Fruit fly (Drosophila melanogaster) whole organism, wandering third instar larva: ENCODE data around the gene TFAM.

Experiments used
- Abd-B ChIP-seq: fragments of >200 bp; optimal IDR thresholded peaks from 2 replicates; lab custom pipeline; 2017; ENCODE audit warnings: missing biosample characterization, missing genetic modification characterization
- CG9705 ChIP-seq: fragments of 200-800 bp; sonication (Bioruptor generic); optimal IDR thresholded peaks from 2 replicates; lab custom pipeline; 2018; ENCODE audit warnings: missing biosample characterization, mild to moderate bottlenecking, missing genetic modification characterization
- Dfd ChIP-seq: fragments of >200 bp; optimal IDR thresholded peaks from 2 replicates; lab custom pipeline; 2017; ENCODE audit warnings: missing biosample characterization, missing genetic modification characterization
- GATAd ChIP-seq: sonication (Bioruptor generic); optimal IDR thresholded peaks from 2 replicates; lab custom pipeline; 2016; ENCODE audit warnings: missing biosample characterization, missing genetic modification characterization
- HLH106 ChIP-seq: fragments of 200-800 bp; optimal IDR thresholded peaks from 3 replicates; lab custom pipeline; 2019; ENCODE audit warnings: missing biosample characterization, mild to moderate bottlenecking, missing genetic modification characterization, moderate library complexity
- Hr78 ChIP-seq: fragments of >200 bp; optimal IDR thresholded peaks from 2 replicates; lab custom pipeline; 2017; ENCODE audit warnings: missing biosample characterization, missing genetic modification characterization
- Hr83 ChIP-seq: fragments of 200-300 bp; sonication (Bioruptor generic); optimal IDR thresholded peaks from 2 replicates; lab custom pipeline; 2016; ENCODE audit warnings: missing biosample characterization, mild to moderate bottlenecking, missing genetic modification characterization, moderate library complexity; ENCODE audit not compliant: poor library complexity, severe bottlenecking
- Jra ChIP-seq: sonication (Bioruptor generic); optimal IDR thresholded peaks from 2 replicates; lab custom pipeline; 2016; ENCODE audit warnings: missing biosample characterization, missing genetic modification characterization
- Mio ChIP-seq: sonication (Bioruptor generic); optimal IDR thresholded peaks from 2 replicates; lab custom pipeline; 2016; ENCODE audit warnings: missing biosample characterization, missing genetic modification characterization
- Myc ChIP-seq: fragments of >200 bp; optimal IDR thresholded peaks from 2 replicates; lab custom pipeline; 2017
- OdsH ChIP-seq: fragments of 200-800 bp; sonication (Bioruptor generic); optimal IDR thresholded peaks from 2 replicates; lab custom pipeline; 2016; ENCODE audit warnings: missing biosample characterization, mild to moderate bottlenecking, missing genetic modification characterization
- Rel ChIP-seq, 2 experiments: fragments of 200-800 bp; sonication (Bioruptor generic) in 1 of 2; optimal IDR thresholded peaks; 2 replicates in 1 of 2; 3 replicates in 1 of 2; lab custom pipeline; 2016 to 2019; ENCODE audit warnings: mild to moderate bottlenecking in 2 of 2, missing biosample characterization in 2 of 2, missing genetic modification characterization in 2 of 2, moderate library complexity in 1 of 2
- Sp1 ChIP-seq: fragments of 200-800 bp; sonication (Bioruptor generic); optimal IDR thresholded peaks from 3 replicates; lab custom pipeline; 2019; ENCODE audit warnings: missing biosample characterization, mild to moderate bottlenecking, missing genetic modification characterization, moderate library complexity
- Vsx2 ChIP-seq: fragments of 200-300, 225-300 bp; sonication (Bioruptor generic); optimal IDR thresholded peaks from 2 replicates; lab custom pipeline; 2018; ENCODE audit warnings: missing biosample characterization, missing genetic modification characterization; ENCODE audit not compliant: partially characterized antibody
- br ChIP-seq: fragments of 200-800 bp; sonication (Bioruptor generic); optimal IDR thresholded peaks from 2 replicates; lab custom pipeline; 2016; ENCODE audit warnings: missing biosample characterization, missing genetic modification characterization
- brk ChIP-seq: fragments of 200-800 bp; sonication (Bioruptor generic); optimal IDR thresholded peaks from 2 replicates; lab custom pipeline; 2016; ENCODE audit warnings: missing biosample characterization, mild to moderate bottlenecking, missing genetic modification characterization
- dl ChIP-seq, 2 experiments: fragments of 175-275, 200-275 bp in 1 of 2; fragments of 200-275 bp in 1 of 2; sonication (Bioruptor generic); optimal IDR thresholded peaks; lab custom pipeline; 2018; ENCODE audit warnings: mild to moderate bottlenecking in 2 of 2, missing biosample characterization in 2 of 2, missing genetic modification characterization in 2 of 2, moderate library complexity in 2 of 2; ENCODE audit not compliant: partially characterized antibody in 2 of 2, insufficient read depth in 1 of 2
- dmrt93B ChIP-seq: fragments of 200-800 bp; sonication (Bioruptor generic); optimal IDR thresholded peaks from 2 replicates; lab custom pipeline; 2018; ENCODE audit warnings: missing biosample characterization, mild to moderate bottlenecking, missing genetic modification characterization
- dsf ChIP-seq: sonication (Bioruptor generic); optimal IDR thresholded peaks from 2 replicates; lab custom pipeline; 2016; ENCODE audit warnings: missing biosample characterization, missing genetic modification characterization, borderline replicate concordance
- ey ChIP-seq: fragments of 200-800 bp; sonication (Bioruptor generic); optimal IDR thresholded peaks from 2 replicates; lab custom pipeline; 2016; ENCODE audit warnings: missing biosample characterization, missing genetic modification characterization
- foxo ChIP-seq, 2 experiments: fragments of 200-800 bp; sonication (Bioruptor generic); optimal IDR thresholded peaks; 2 replicates in 1 of 2; 3 replicates in 1 of 2; lab custom pipeline; 2016 to 2017; ENCODE audit warnings: missing biosample characterization in 2 of 2, missing genetic modification characterization in 2 of 2
- fru ChIP-seq: fragments of 200-800 bp; sonication (Bioruptor generic); optimal IDR thresholded peaks from 3 replicates; lab custom pipeline; 2016; ENCODE audit warnings: missing biosample characterization, mild to moderate bottlenecking, missing genetic modification characterization
- h ChIP-seq: fragments of 200-800 bp; sonication (Bioruptor generic); optimal IDR thresholded peaks from 3 replicates; lab custom pipeline; 2016; ENCODE audit warnings: missing biosample characterization, mild to moderate bottlenecking, missing genetic modification characterization
- jim ChIP-seq: fragments of 175-275, 200-325 bp; sonication (Bioruptor generic); optimal IDR thresholded peaks from 2 replicates; lab custom pipeline; 2016; ENCODE audit warnings: missing biosample characterization, mild to moderate bottlenecking, missing genetic modification characterization
- lola ChIP-seq: fragments of >200 bp; optimal IDR thresholded peaks from 2 replicates; lab custom pipeline; 2017; ENCODE audit warnings: missing biosample characterization, missing genetic modification characterization
- pan ChIP-seq: fragments of >200 bp; optimal IDR thresholded peaks from 2 replicates; lab custom pipeline; 2017
- psq ChIP-seq: fragments of 200-800 bp; sonication (Bioruptor generic); optimal IDR thresholded peaks from 3 replicates; lab custom pipeline; 2017; ENCODE audit warnings: missing biosample characterization, mild to moderate bottlenecking, missing genetic modification characterization, moderate library complexity
- sage ChIP-seq: fragments of 200-800 bp; sonication (Bioruptor generic); optimal IDR thresholded peaks from 2 replicates; lab custom pipeline; 2016; ENCODE audit warnings: missing biosample characterization, mild to moderate bottlenecking, missing genetic modification characterization
- tai ChIP-seq: sonication (Bioruptor generic); optimal IDR thresholded peaks from 2 replicates; lab custom pipeline; 2016; ENCODE audit warnings: missing biosample characterization, missing genetic modification characterization
- usp ChIP-seq: fragments of >200 bp; optimal IDR thresholded peaks from 2 replicates; lab custom pipeline; 2017; ENCODE audit warnings: missing biosample characterization, missing genetic modification characterization
- woc ChIP-seq: sonication (Bioruptor generic); optimal IDR thresholded peaks from 2 replicates; lab custom pipeline; 2016; ENCODE audit warnings: missing biosample characterization, mild to moderate bottlenecking, missing genetic modification characterization

TFAM gene

dm6 chr3R:20616801-20617200, 40.0 kb upstream of the TFAM start, which contains the start of gene CG15923:
Gene CG15923 (minus strand): TSS chr3R:20616901.
- TF ChIP-seq dl (GFP tag; optimal IDR thresholded peaks at IDR 0.05; lab: Kevin White, UChicago; ENCODE audit: insufficient read depth in 1 of 2, partially characterized antibody in 2 of 2) (no peak), GATAd (GFP tag; lab: Kevin White, UChicago) (no peak), Hr83 (GFP tag; lab: Kevin White, UChicago) (no peak), h (GFP tag; lab: Kevin White, UChicago) (no peak), Abd-B (GFP tag; lab: Kevin White, UChicago) (no peak), jim (no peak), Rel (GFP tag; optimal IDR thresholded peaks at IDR 0.05; lab: Kevin White, UChicago) (no peak), Rel (tag; optimal IDR thresholded peaks at IDR 0.05; lab: Kevin White, UChicago) (no peak), pan (no peak)
- TF ChIP-seq, all 38 proteins: peak for 0

DNA sequence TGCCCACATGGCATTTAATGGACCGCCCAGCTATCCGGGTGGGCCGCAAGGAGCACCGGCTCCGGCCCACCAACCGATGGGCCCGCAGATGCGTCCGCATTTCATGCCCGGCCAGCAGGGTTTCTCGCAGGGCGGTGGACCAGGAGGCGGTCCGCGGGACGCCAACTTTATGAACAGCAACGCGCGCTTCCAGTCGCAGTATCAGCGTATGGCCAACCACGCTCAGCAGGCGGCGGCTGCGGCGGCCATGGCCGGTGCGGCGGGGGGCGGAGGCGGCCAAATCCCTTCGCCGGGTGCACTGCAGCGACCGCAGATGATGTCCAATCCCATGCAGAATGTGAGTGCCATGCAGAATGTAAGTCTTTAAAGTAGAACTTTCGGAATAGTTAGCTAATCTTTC, 31.4 kb upstream of the TFAM start:
- TF ChIP-seq Myc (no peak), Dfd (GFP tag; lab: Kevin White, UChicago) (peak; percentile 96)

- no peak for TF ChIP-seq tai (GFP tag; lab: Kevin White, UChicago)
- TF ChIP-seq Sp1 (GFP tag; lab: Kevin White, UChicago) = no peak
- TF ChIP-seq pan = no peak
- no peak for TF ChIP-seq Hr83 (GFP tag; lab: Kevin White, UChicago)
- TF ChIP-seq Dfd (GFP tag; lab: Kevin White, UChicago) = no peak
- TF ChIP-seq lola (GFP tag; lab: Kevin White, UChicago) = no peak
- TF ChIP-seq brk (GFP tag; lab: Kevin White, UChicago) = no peak
- no peak for TF ChIP-seq ey (GFP tag; lab: Kevin White, UChicago)
- no peak for TF ChIP-seq woc (GFP tag; lab: Kevin White, UChicago)
- TF ChIP-seq Mio (GFP tag; lab: Kevin White, UChicago) = no peak
- TF ChIP-seq HLH106 (tag; lab: Kevin White, UChicago) = no peak
Observed at dm6 chr3R:20605562-20606155, 28.8 kb upstream of the TFAM start.

- TF ChIP-seq Hr78 = no peak
- no peak for TF ChIP-seq br (GFP tag; lab: Kevin White, UChicago)
- peak; percentile 92 for TF ChIP-seq Dfd (GFP tag; lab: Kevin White, UChicago)
Observed at dm6 chr3R:20605078-20605477, 28.3 kb upstream of the TFAM start.

DNA sequence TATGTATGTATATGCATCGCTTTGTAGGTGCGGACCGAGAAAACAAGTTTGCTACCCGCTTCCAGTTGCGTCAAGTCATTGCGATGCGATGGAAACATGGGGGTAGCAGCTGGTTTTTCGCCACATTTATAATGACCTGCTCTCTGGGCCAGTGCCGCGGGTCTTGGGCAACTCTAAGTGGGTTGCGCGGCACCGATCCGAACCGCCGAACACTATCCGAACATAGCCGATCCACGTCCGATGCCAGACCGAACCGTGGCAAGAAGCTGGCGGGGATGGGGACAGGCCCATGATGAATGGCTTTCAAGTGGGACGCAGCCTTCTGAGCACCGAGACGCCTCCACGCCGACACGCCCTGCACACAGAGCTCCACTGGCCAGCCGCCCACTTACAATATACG, 27.3 kb upstream of the TFAM start:
- TF ChIP-seq dmrt93B (GFP tag; lab: Kevin White, UChicago) (no peak), fru (no peak), usp (GFP tag; lab: Kevin White, UChicago) (no peak), woc (GFP tag; lab: Kevin White, UChicago) (no peak), Hr78 (no peak), Vsx2 (no peak), Myc (no peak), OdsH (GFP tag; lab: Kevin White, UChicago) (no peak), sage (GFP tag; lab: Kevin White, UChicago) (no peak), Hr83 (GFP tag; lab: Kevin White, UChicago) (no peak), Dfd (GFP tag; lab: Kevin White, UChicago) (no peak), GATAd (GFP tag; lab: Kevin White, UChicago) (no peak), Jra (GFP tag; lab: Kevin White, UChicago) (no peak), CG9705 (GFP tag; lab: Kevin White, UChicago) (no peak), ey (GFP tag; lab: Kevin White, UChicago) (no peak)

dm6 chr3R:20602599-20602998, 25.8 kb upstream of the TFAM start:
- TF ChIP-seq OdsH (GFP tag; lab: Kevin White, UChicago) = no peak
- no peak for TF ChIP-seq foxo (GFP tag; optimal IDR thresholded peaks at IDR 0.05; lab: Kevin White, UChicago)
- TF ChIP-seq Hr83 (GFP tag; lab: Kevin White, UChicago) = no peak
- no peak for TF ChIP-seq dsf (GFP tag; lab: Kevin White, UChicago)
- no peak for TF ChIP-seq usp (GFP tag; lab: Kevin White, UChicago)
- no peak for TF ChIP-seq psq (GFP tag; lab: Kevin White, UChicago)
- no peak for TF ChIP-seq dl (GFP tag; optimal IDR thresholded peaks at IDR 0.05; lab: Kevin White, UChicago; ENCODE audit: insufficient read depth in 1 of 2, partially characterized antibody in 2 of 2)
- TF ChIP-seq Dfd (GFP tag; lab: Kevin White, UChicago) = no peak
- no peak for TF ChIP-seq Vsx2
- no peak for TF ChIP-seq Hr78
- TF ChIP-seq tai (GFP tag; lab: Kevin White, UChicago) = no peak
